Worm (Caenorhabditis elegans) whole organism, L1 larva: ENCODE measurements around the gene sup-26.

Source experiments
- C16A3.4 ChIP-seq: fragments of 150-350 bp; optimal IDR thresholded peaks from 2 replicates; lab custom pipeline; 2014; ENCODE audit warnings: missing biosample characterization, missing genetic modification characterization
- F16B12.6 ChIP-seq: fragments of 150-350 bp; optimal IDR thresholded peaks from 2 replicates; lab custom pipeline; 2014; ENCODE audit warnings: missing biosample characterization, missing genetic modification characterization
- Y116A8C.19 ChIP-seq: sonication (generic microtip); optimal IDR thresholded peaks from 2 replicates; lab custom pipeline; 2016; ENCODE audit warnings: missing compliant biosample characterization, missing genetic modification characterization, borderline replicate concordance
- aha-1 ChIP-seq: fragments of 150-350 bp; optimal IDR thresholded peaks from 2 replicates; lab custom pipeline; 2014; ENCODE audit warnings: missing biosample characterization, missing genetic modification characterization
- alr-1 ChIP-seq: fragments of 200-800 bp; sonication (Bioruptor generic); optimal IDR thresholded peaks from 2 replicates; lab custom pipeline; 2018; ENCODE audit warnings: borderline replicate concordance, mild to moderate bottlenecking, missing genetic modification characterization, missing compliant biosample characterization
- aly-2 ChIP-seq: fragments of 150-350 bp; optimal IDR thresholded peaks from 2 replicates; lab custom pipeline; 2014; ENCODE audit warnings: missing biosample characterization, missing genetic modification characterization
- ama-1 ChIP-seq: fragments of 150-350 bp; optimal IDR thresholded peaks from 2 replicates; lab custom pipeline; 2014
- blmp-1 ChIP-seq: fragments of 150-350 bp; optimal IDR thresholded peaks from 2 replicates; lab custom pipeline; 2014; ENCODE audit warnings: missing biosample characterization, missing genetic modification characterization
- ceh-8 ChIP-seq: fragments of 200-800 bp; sonication (Bioruptor generic); optimal IDR thresholded peaks from 2 replicates; lab custom pipeline; 2018; ENCODE audit warnings: mild to moderate bottlenecking, missing genetic modification characterization, moderate library complexity, missing compliant biosample characterization
- ceh-88 ChIP-seq: fragments of 200-800 bp; sonication (Bioruptor generic); IDR thresholded peaks from 2 replicates; pipeline ENCODE4 v1.3.6; 2022; ENCODE audit warnings: missing genetic modification characterization, missing compliant biosample characterization
- ces-1 ChIP-seq: fragments of 150-350 bp; optimal IDR thresholded peaks from 2 replicates; lab custom pipeline; 2014; ENCODE audit warnings: missing biosample characterization, missing genetic modification reagents, missing genetic modification characterization
- dpl-1 ChIP-seq, 3 experiments: fragments of 150-350 bp in 2 of 3; sonication (generic microtip) in 1 of 3; optimal IDR thresholded peaks; 2 replicates each; lab custom pipeline; 2014 to 2017; ENCODE audit warnings: missing biosample characterization in 3 of 3, missing genetic modification characterization in 3 of 3, missing genetic modification reagents in 3 of 3
- dsc-1 ChIP-seq: sonication (generic microtip); optimal IDR thresholded peaks from 2 replicates; lab custom pipeline; 2016; ENCODE audit warnings: mild to moderate bottlenecking, missing genetic modification characterization, missing compliant biosample characterization
- egl-13 ChIP-seq: sonication (generic microtip); optimal IDR thresholded peaks from 2 replicates; lab custom pipeline; 2016; ENCODE audit warnings: missing genotype, missing genetic modification reagents, missing genetic modification characterization, missing compliant biosample characterization
- egl-27 ChIP-seq, 2 experiments: fragments of 150-350 bp in 1 of 2; sonication (generic microtip); optimal IDR thresholded peaks; 3 replicates each; lab custom pipeline; 2017 to 2018; ENCODE audit warnings: missing biosample characterization in 2 of 2, missing genetic modification characterization in 2 of 2, missing genetic modification reagents in 2 of 2
- elt-2 ChIP-seq: sonication (generic microtip); optimal IDR thresholded peaks from 2 replicates; lab custom pipeline; 2016; ENCODE audit warnings: missing genetic modification characterization, mild to moderate bottlenecking, inconsistent platforms, missing compliant biosample characterization, missing genetic modification reagents
- elt-3 ChIP-seq, 6 experiments: fragments of 150-350 bp in 1 of 6; sonication (generic microtip); optimal IDR thresholded peaks; 2 replicates each; lab custom pipeline; 2017 to 2018; ENCODE audit warnings: missing biosample characterization in 6 of 6, missing genetic modification characterization in 6 of 6, inconsistent platforms in 1 of 6
- ets-5 ChIP-seq: fragments of 200-800 bp; sonication (Bioruptor generic); IDR thresholded peaks from 2 replicates; pipeline ENCODE4 v1.3.6; 2022; ENCODE audit warnings: missing genetic modification characterization, missing compliant biosample characterization
- fkh-10 ChIP-seq: sonication (generic microtip); optimal IDR thresholded peaks from 2 replicates; lab custom pipeline; 2017; ENCODE audit warnings: missing biosample characterization, missing genetic modification reagents, missing genetic modification characterization
- hlh-4 ChIP-seq: sonication (generic microtip); optimal IDR thresholded peaks from 2 replicates; lab custom pipeline; 2016; ENCODE audit warnings: mild to moderate bottlenecking, missing genetic modification characterization, missing compliant biosample characterization
- hpl-2 ChIP-seq: fragments of 150-350 bp; optimal IDR thresholded peaks from 2 replicates; lab custom pipeline; 2014; ENCODE audit warnings: missing biosample characterization, missing genetic modification reagents, missing genetic modification characterization
- irx-1 ChIP-seq: sonication (generic microtip); optimal IDR thresholded peaks from 2 replicates; lab custom pipeline; 2016; ENCODE audit warnings: missing genetic modification characterization, missing compliant biosample characterization
- isw-1 ChIP-seq: fragments of 200-800 bp; sonication (Bioruptor generic); IDR thresholded peaks from 2 replicates; pipeline ENCODE4 v1.3.6; 2022; ENCODE audit warnings: missing genetic modification characterization, missing compliant biosample characterization
- lin-14 ChIP-seq: fragments of 200-800 bp; sonication (Bioruptor generic); optimal IDR thresholded peaks from 2 replicates; lab custom pipeline; 2018; ENCODE audit warnings: mild to moderate bottlenecking, missing genetic modification characterization, moderate library complexity, missing compliant biosample characterization
- lin-35 ChIP-seq, 2 experiments: fragments of 150-350 bp; optimal IDR thresholded peaks; 2 replicates each; lab custom pipeline; 2014; ENCODE audit warnings: missing biosample characterization in 2 of 2, missing genetic modification characterization in 2 of 2, missing genetic modification reagents in 2 of 2
- lin-39 ChIP-seq: fragments of 150-350 bp; optimal IDR thresholded peaks from 2 replicates; lab custom pipeline; 2014; ENCODE audit warnings: missing biosample characterization, missing genetic modification reagents, missing genetic modification characterization
- lir-3 ChIP-seq: sonication (generic microtip); optimal IDR thresholded peaks from 2 replicates; lab custom pipeline; 2016; ENCODE audit warnings: mild to moderate bottlenecking, missing genetic modification characterization, moderate library complexity, missing compliant biosample characterization; ENCODE audit not compliant: poor library complexity
- lsy-2 ChIP-seq, 2 experiments: fragments of 150-350 bp; optimal IDR thresholded peaks; 2 replicates each; lab custom pipeline; 2014; ENCODE audit warnings: missing biosample characterization in 2 of 2, missing genetic modification characterization in 2 of 2
- mab-9 ChIP-seq: fragments of 200-800 bp; sonication (Bioruptor generic); IDR thresholded peaks from 2 replicates; pipeline ENCODE4 v1.3.6; 2022; ENCODE audit warnings: missing genetic modification reagents, missing genetic modification characterization, missing compliant biosample characterization
- mdl-1 ChIP-seq, 2 experiments: fragments of 150-350 bp; optimal IDR thresholded peaks; 2 replicates each; lab custom pipeline; 2014 to 2017; ENCODE audit warnings: missing biosample characterization in 2 of 2, missing genetic modification characterization in 2 of 2, inconsistent platforms in 1 of 2
- mep-1 ChIP-seq: fragments of 150-350 bp; optimal IDR thresholded peaks from 2 replicates; lab custom pipeline; 2014; ENCODE audit warnings: missing biosample characterization, missing genetic modification characterization
- nhr-11 ChIP-seq: fragments of 150-350 bp; optimal IDR thresholded peaks from 2 replicates; lab custom pipeline; 2014; ENCODE audit warnings: missing biosample characterization, missing genetic modification characterization
- nhr-12 ChIP-seq: sonication (generic microtip); optimal IDR thresholded peaks from 2 replicates; lab custom pipeline; 2017; ENCODE audit warnings: missing biosample characterization, missing genetic modification characterization
- nhr-19 ChIP-seq: fragments of 200-800 bp; sonication (Bioruptor generic); conservative IDR thresholded peaks from 2 replicates; pipeline ENCODE4 v1.3.6; 2022; ENCODE audit warnings: missing genetic modification characterization, missing compliant biosample characterization
- nhr-71 ChIP-seq: sonication (generic microtip); optimal IDR thresholded peaks from 2 replicates; lab custom pipeline; 2016; ENCODE audit warnings: mild to moderate bottlenecking, missing genetic modification characterization, moderate library complexity, missing compliant biosample characterization
- nhr-84 ChIP-seq: sonication (generic microtip); optimal IDR thresholded peaks from 2 replicates; lab custom pipeline; 2017; ENCODE audit warnings: missing biosample characterization, missing genetic modification characterization
- nhr-85 ChIP-seq: sonication (generic microtip); peaks from one replicate; lab custom pipeline; 2016; ENCODE audit warnings: missing genetic modification characterization, inconsistent platforms, missing compliant biosample characterization
- nhr-90 ChIP-seq: sonication (generic microtip); optimal IDR thresholded peaks from 2 replicates; lab custom pipeline; 2016; ENCODE audit warnings: mild to moderate bottlenecking, missing genetic modification characterization, missing compliant biosample characterization; ENCODE audit not compliant: poor library complexity
- pag-3 ChIP-seq: sonication (generic microtip); optimal IDR thresholded peaks from 2 replicates; lab custom pipeline; 2017; ENCODE audit warnings: missing genetic modification characterization, mild to moderate bottlenecking, missing compliant biosample characterization, antibody characterized with exemption, borderline replicate concordance; ENCODE audit not compliant: insufficient read depth
- pqm-1 ChIP-seq: sonication (generic microtip); optimal IDR thresholded peaks from 3 replicates; lab custom pipeline; 2017; ENCODE audit warnings: missing biosample characterization, missing genetic modification characterization
- rnt-1 ChIP-seq: sonication (generic microtip); optimal IDR thresholded peaks from 2 replicates; lab custom pipeline; 2016; ENCODE audit warnings: mild to moderate bottlenecking, missing genetic modification characterization, moderate library complexity, missing compliant biosample characterization
- skn-1 ChIP-seq: fragments of 150-350 bp; optimal IDR thresholded peaks from 2 replicates; lab custom pipeline; 2014; ENCODE audit warnings: missing biosample characterization, missing genetic modification characterization
- snu-23 ChIP-seq: sonication (generic microtip); optimal IDR thresholded peaks from 2 replicates; lab custom pipeline; 2016; ENCODE audit warnings: missing genetic modification characterization, missing compliant biosample characterization
- sox-4 ChIP-seq: sonication (generic microtip); optimal IDR thresholded peaks from 2 replicates; lab custom pipeline; 2016; ENCODE audit warnings: missing genetic modification characterization, missing compliant biosample characterization
- sptf-1 ChIP-seq: fragments of 150-350 bp; optimal IDR thresholded peaks from 2 replicates; lab custom pipeline; 2014; ENCODE audit warnings: missing biosample characterization, missing genetic modification characterization
- sup-37 ChIP-seq: fragments of 200-800 bp; sonication (Bioruptor generic); optimal IDR thresholded peaks from 2 replicates; lab custom pipeline; 2018; ENCODE audit warnings: mild to moderate bottlenecking, missing genetic modification characterization, missing compliant biosample characterization
- swsn-7 ChIP-seq: sonication (generic microtip); optimal IDR thresholded peaks from 2 replicates; lab custom pipeline; 2016; ENCODE audit warnings: missing genetic modification characterization, missing compliant biosample characterization
- unc-30 ChIP-seq: sonication (generic microtip); optimal IDR thresholded peaks from 2 replicates; lab custom pipeline; 2017; ENCODE audit warnings: missing biosample characterization, missing genetic modification characterization
- unc-62 ChIP-seq: fragments of 150-350 bp; optimal IDR thresholded peaks from 2 replicates; lab custom pipeline; 2014; ENCODE audit warnings: missing biosample characterization, missing genetic modification reagents, missing genetic modification characterization
- unc-86 ChIP-seq: sonication (generic microtip); optimal IDR thresholded peaks from 2 replicates; lab custom pipeline; 2016; ENCODE audit warnings: missing genetic modification characterization, missing compliant biosample characterization
- xbp-1 ChIP-seq: sonication (generic microtip); optimal IDR thresholded peaks from 2 replicates; lab custom pipeline; 2016; ENCODE audit warnings: missing genetic modification characterization, missing compliant biosample characterization
- zip-4 ChIP-seq: fragments of 200-800 bp; sonication (Bioruptor generic); optimal IDR thresholded peaks from 2 replicates; lab custom pipeline; 2018; ENCODE audit warnings: mild to moderate bottlenecking, missing genetic modification characterization, moderate library complexity, missing compliant biosample characterization
- ztf-4 ChIP-seq: fragments of 150-350 bp; optimal IDR thresholded peaks from 2 replicates; lab custom pipeline; 2014; ENCODE audit warnings: missing biosample characterization, missing genetic modification characterization

sup-26 gene

DNA sequence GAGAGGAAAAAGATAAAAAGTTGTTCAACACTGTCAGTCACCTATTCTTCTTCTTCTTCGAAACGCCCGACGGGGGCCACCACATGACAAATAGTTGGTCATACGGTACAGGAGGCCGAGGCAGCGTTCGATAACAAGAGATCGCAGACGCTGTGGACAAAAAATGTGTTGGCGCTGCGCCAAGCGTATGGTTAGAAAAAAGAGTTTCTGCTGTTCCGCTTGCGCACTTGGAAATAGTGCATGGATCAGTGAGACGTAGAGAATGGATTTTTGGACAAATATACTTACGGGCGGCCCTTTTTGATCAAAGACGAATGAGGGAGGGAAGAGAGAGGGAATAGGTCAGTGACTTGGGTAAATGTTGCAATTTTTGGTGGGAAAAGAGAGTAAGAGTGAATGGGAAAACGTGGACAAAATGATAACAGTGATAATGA, 4.7 kb upstream of the sup-26 start:
- TF ChIP-seq pag-3 (tag; lab: Kevin White, UChicago) (no peak), ceh-8 (GFP tag; lab: Kevin White, UChicago) (no peak), irx-1 (peak; percentile 61), nhr-71 (tag; lab: Kevin White, UChicago) (peak; percentile 96), elt-2 (tag; lab: Kevin White, UChicago) (peak; percentile 76), aly-2 (peak; percentile 9), unc-86 (tag; lab: Kevin White, UChicago) (no peak), sox-4 (no peak), isw-1 (no peak; the same call in 1 of the 2 replicates), dpl-1 (GFP tag; optimal IDR thresholded peaks at IDR 0.05; lab: Kevin White, UChicago) (peak; percentile 51 to 59 (median 57)), nhr-19 (GFP tag; lab: Robert Waterston, UW) (peak; percentile 84), Y116A8C.19 (no peak), fkh-10 (GFP tag; lab: Kevin White, UChicago) (no peak), nhr-85 (tag; lab: Kevin White, UChicago) (peak; percentile 100), elt-3 (tag; optimal IDR thresholded peaks at IDR 0.05; lab: Kevin White, UChicago) (peak in 3 of 6 experiments; percentile 33 to 79 (median 63)), egl-27 (tag; optimal IDR thresholded peaks at IDR 0.05; lab: Kevin White, UChicago) (peak in 1 of 2 experiments; percentile 13), lsy-2 (tag; optimal IDR thresholded peaks at IDR 0.05; lab: Kevin White, UChicago) (peak; percentile 75 to 91), mep-1 (peak; percentile 86), snu-23 (GFP tag; lab: Kevin White, UChicago) (peak; percentile 94), skn-1 (tag; lab: Kevin White, UChicago) (peak; percentile 75), lin-39 (tag; lab: Kevin White, UChicago) (no peak), ces-1 (GFP tag; lab: Kevin White, UChicago) (no peak), pqm-1 (tag; lab: Kevin White, UChicago) (no peak), nhr-11 (tag; lab: Kevin White, UChicago) (no peak), ets-5 (GFP tag; lab: Robert Waterston, UW) (no peak), sup-37 (GFP tag; lab: Kevin White, UChicago) (peak; percentile 83), dsc-1 (tag; lab: Kevin White, UChicago) (no peak), mdl-1 (tag; optimal IDR thresholded peaks at IDR 0.05; lab: Kevin White, UChicago) (peak in 1 of 2 experiments; percentile 91), swsn-7 (peak; percentile 81), lin-35 (GFP tag; optimal IDR thresholded peaks at IDR 0.05; lab: Kevin White, UChicago) (peak; percentile 44 to 81), unc-62 (no peak), lir-3 (tag; lab: Kevin White, UChicago) (peak; percentile 23), F16B12.6 (peak; percentile 41), zip-4 (GFP tag; lab: Kevin White, UChicago) (peak; percentile 39), sptf-1 (tag; lab: Kevin White, UChicago) (no peak), hpl-2 (no peak), ztf-4 (tag; lab: Kevin White, UChicago) (peak; percentile 68), hlh-4 (tag; lab: Kevin White, UChicago) (no peak), alr-1 (tag; lab: Kevin White, UChicago) (no peak), aha-1 (tag; lab: Kevin White, UChicago) (no peak), C16A3.4 (tag; lab: Kevin White, UChicago) (peak; percentile 63), nhr-12 (no peak), nhr-84 (tag; lab: Kevin White, UChicago) (no peak), lin-14 (GFP tag; lab: Kevin White, UChicago) (peak; percentile 98), nhr-90 (tag; lab: Kevin White, UChicago) (peak; percentile 93), ama-1 (lab: Kevin White, UChicago) (no peak), egl-13 (tag; lab: Kevin White, UChicago) (no peak), unc-30 (tag; lab: Kevin White, UChicago) (no peak), xbp-1 (tag; lab: Kevin White, UChicago) (peak; percentile 83), mab-9 (GFP tag; lab: Robert Waterston, UW) (no peak), blmp-1 (tag; lab: Kevin White, UChicago) (peak; percentile 89), ceh-88 (GFP tag; lab: Robert Waterston, UW) (peak; percentile 58), rnt-1 (tag; lab: Kevin White, UChicago) (peak; percentile 57)
